Worm (Caenorhabditis elegans): Measurements from ENCODE around the gene eef-1G.

- TF ChIP-seq scrt-1 (GFP tag; IDR thresholded peaks at IDR 0.05) (no peak), ama-1 (optimal IDR thresholded peaks at IDR 0.05) (no peak), hmg-4 (GFP tag; optimal IDR thresholded peaks at IDR 0.05) (no peak), hmbx-1 (tag; optimal IDR thresholded peaks at IDR 0.05) (no peak), ets-7 (tag; optimal IDR thresholded peaks at IDR 0.05) (no peak), tbx-11 (GFP tag; IDR thresholded peaks at IDR 0.05) (no peak), flt-1 (GFP tag; IDR thresholded peaks at IDR 0.05) (no peak), tbx-37 (GFP tag; conservative IDR thresholded peaks at IDR 0.05) (no peak), sea-1 (GFP tag; conservative IDR thresholded peaks at IDR 0.05) (no peak), F13C5.2 (tag; optimal IDR thresholded peaks at IDR 0.05) (no peak), pes-1 (GFP tag; IDR thresholded peaks at IDR 0.05) (no peak), B0310.2 (tag; optimal IDR thresholded peaks at IDR 0.05) (no peak), ceh-36 (tag; optimal IDR thresholded peaks at IDR 0.05) (no peak)
These were observed 25.4 kb upstream of the eef-1G start for ce11 chrV:10939990-10940570.

All from whole organism, early embryonic.